Worm (Caenorhabditis elegans) whole organism, L4 larva: ENCODE results near the gene B0334.20.

Experiments used
- fkh-10 ChIP-seq: fragments of 150-350 bp; optimal IDR thresholded peaks from 2 replicates; lab custom pipeline; 2014; ENCODE audit warnings: missing biosample characterization, missing genetic modification reagents, missing genetic modification characterization
- pqm-1 ChIP-seq: sonication (generic microtip); optimal IDR thresholded peaks from 2 replicates; lab custom pipeline; 2017; ENCODE audit warnings: missing biosample characterization, missing genetic modification characterization

DNA sequence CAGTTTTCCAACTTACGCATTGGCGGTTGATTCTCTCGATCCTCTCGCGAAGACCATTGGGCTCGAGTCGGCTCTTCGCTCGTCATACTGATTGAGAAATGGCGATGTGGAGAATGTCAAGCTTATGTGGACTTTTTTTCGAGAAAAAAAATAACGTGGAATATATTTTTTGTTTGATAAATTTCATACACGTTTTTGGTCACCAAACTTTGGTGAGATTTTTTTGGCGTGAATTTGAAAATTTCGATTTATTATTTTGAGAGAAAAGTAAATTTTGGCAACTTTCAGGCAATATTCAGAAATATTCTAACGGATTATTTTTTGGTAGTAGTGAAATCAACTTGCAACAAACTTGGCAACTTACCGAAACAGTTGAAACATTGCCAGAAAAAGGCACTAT, 21.2 kb downstream of the B0334.20 start, which contains the start of gene W02B12.12:
- no peak for TF ChIP-seq fkh-10
- no peak for TF ChIP-seq pqm-1 (tag; lab: Kevin White, UChicago)
